Fruit fly (Drosophila melanogaster) whole organism, embryonic: ENCODE results near the gene CG46467.

Experiments
- Abd-B ChIP-seq: fragments of 200-800 bp; sonication (Bioruptor generic); optimal IDR thresholded peaks from 2 replicates; lab custom pipeline; 2018; ENCODE audit warnings: missing biosample characterization, mild to moderate bottlenecking, missing genetic modification characterization, moderate library complexity
- B-H1 ChIP-seq: fragments of 200-800 bp; sonication (Bioruptor generic); IDR thresholded peaks from 3 replicates; pipeline ENCODE4 v1.3.6; 2022; ENCODE audit warnings: missing biosample characterization, missing genetic modification characterization
- B-H2 ChIP-seq: fragments of 200-800 bp; sonication (Bioruptor generic); optimal IDR thresholded peaks from 2 replicates; lab custom pipeline; 2018; ENCODE audit warnings: missing biosample characterization, mild to moderate bottlenecking, missing genetic modification characterization
- Blimp-1 ChIP-seq: fragments of 200-800 bp; sonication (Bioruptor generic); optimal IDR thresholded peaks from 3 replicates; lab custom pipeline; 2018; ENCODE audit warnings: missing biosample characterization, missing genetic modification characterization, mild to moderate bottlenecking, moderate library complexity, missing genetic modification reagents
- CG10654 ChIP-seq: fragments of 200-800 bp; sonication (Bioruptor generic); optimal IDR thresholded peaks from 2 replicates; lab custom pipeline; 2016; ENCODE audit warnings: missing biosample characterization, missing genetic modification characterization
- CG14441 ChIP-seq: fragments of 200-800 bp; sonication (Bioruptor generic); IDR thresholded peaks from 2 replicates; pipeline ENCODE4 v1.3.6; 2022; ENCODE audit warnings: missing biosample characterization, missing genetic modification characterization
- CG15479 ChIP-seq: fragments of 200-800 bp; sonication (Bioruptor generic); optimal IDR thresholded peaks from 3 replicates; lab custom pipeline; 2019; ENCODE audit warnings: missing biosample characterization, mild to moderate bottlenecking, missing genetic modification characterization, moderate library complexity
- CG16815 ChIP-seq: fragments of 200-800 bp; sonication (Bioruptor generic); optimal IDR thresholded peaks from 3 replicates; lab custom pipeline; 2017; ENCODE audit warnings: missing biosample characterization, mild to moderate bottlenecking, missing genetic modification characterization
- CG18011 ChIP-seq: fragments of 200-800 bp; sonication (Bioruptor generic); optimal IDR thresholded peaks from 2 replicates; lab custom pipeline; 2017; ENCODE audit warnings: missing biosample characterization, missing genetic modification characterization, mild to moderate bottlenecking, moderate library complexity, missing genotype
- CG18764 ChIP-seq: fragments of 200-800 bp; sonication (Bioruptor generic); optimal IDR thresholded peaks from 3 replicates; lab custom pipeline; 2016; ENCODE audit warnings: missing biosample characterization, missing genetic modification characterization
- CG2202 ChIP-seq: fragments of 200-800 bp; sonication (Bioruptor generic); optimal IDR thresholded peaks from 2 replicates; lab custom pipeline; 2018; ENCODE audit warnings: missing biosample characterization, mild to moderate bottlenecking, missing genetic modification characterization
- CG3163 ChIP-seq: fragments of 200-800 bp; sonication (Bioruptor generic); optimal IDR thresholded peaks from 3 replicates; lab custom pipeline; 2016; ENCODE audit warnings: missing biosample characterization, missing genetic modification characterization
- CG32532 ChIP-seq: fragments of 200-800 bp; sonication (Bioruptor generic); IDR thresholded peaks from 2 replicates; pipeline ENCODE4 v1.3.6; 2022; ENCODE audit warnings: missing biosample characterization, missing genetic modification characterization
- CG3995 ChIP-seq: fragments of 200-800 bp; sonication (Bioruptor generic); optimal IDR thresholded peaks from 3 replicates; lab custom pipeline; 2016; ENCODE audit warnings: missing biosample characterization, missing genetic modification characterization
- CG42726 ChIP-seq: fragments of 200-800 bp; sonication (Bioruptor generic); IDR thresholded peaks from 2 replicates; pipeline ENCODE4 v1.3.6; 2022; ENCODE audit warnings: missing biosample characterization, missing genetic modification characterization; ENCODE audit not compliant: partially characterized antibody
- CG43689 ChIP-seq: fragments of 200-800 bp; sonication (Bioruptor generic); IDR thresholded peaks from 2 replicates; pipeline ENCODE4 v1.3.6; 2022; ENCODE audit warnings: missing biosample characterization, missing genetic modification characterization
- CG5245 ChIP-seq: fragments of 200-800 bp; sonication (Bioruptor generic); optimal IDR thresholded peaks from 3 replicates; lab custom pipeline; 2016; ENCODE audit warnings: missing biosample characterization, missing genetic modification characterization
- CG6683 ChIP-seq: fragments of 200-800 bp; sonication (Bioruptor generic); optimal IDR thresholded peaks from 2 replicates; lab custom pipeline; 2017; ENCODE audit warnings: missing biosample characterization, mild to moderate bottlenecking, missing genetic modification characterization, missing genetic modification reagents
- CG7786 ChIP-seq: fragments of 200-800 bp; sonication (Bioruptor generic); optimal IDR thresholded peaks from 2 replicates; lab custom pipeline; 2016; ENCODE audit warnings: missing biosample characterization, missing genetic modification characterization
- CG7987 ChIP-seq: fragments of 200-800 bp; sonication (Bioruptor generic); optimal IDR thresholded peaks from 2 replicates; lab custom pipeline; 2018; ENCODE audit warnings: missing biosample characterization, mild to moderate bottlenecking, missing genetic modification characterization, moderate library complexity
- CG8359 ChIP-seq: fragments of 200-800 bp; sonication (Bioruptor generic); optimal IDR thresholded peaks from 2 replicates; lab custom pipeline; 2017; ENCODE audit warnings: missing biosample characterization, mild to moderate bottlenecking, missing genetic modification characterization, borderline replicate concordance
- CG9727 ChIP-seq: fragments of 200-800 bp; sonication (Bioruptor generic); optimal IDR thresholded peaks from 3 replicates; lab custom pipeline; 2017; ENCODE audit warnings: missing biosample characterization, mild to moderate bottlenecking, missing genetic modification characterization
- CG9932 ChIP-seq: fragments of 200-800 bp; sonication (Bioruptor generic); IDR thresholded peaks from 2 replicates; pipeline ENCODE4 v1.3.6; 2022; ENCODE audit warnings: missing biosample characterization, missing genetic modification characterization
- Doc2 ChIP-seq: fragments of 200-800 bp; sonication (Bioruptor generic); IDR thresholded peaks from 2 replicates; pipeline ENCODE4 v1.3.6; 2022; ENCODE audit warnings: missing biosample characterization, missing genetic modification characterization
- Dp ChIP-seq: fragments of 200-800 bp; sonication (Bioruptor generic); optimal IDR thresholded peaks from 2 replicates; lab custom pipeline; 2018; ENCODE audit warnings: missing biosample characterization, mild to moderate bottlenecking, missing genetic modification characterization, moderate library complexity
- Fer3 ChIP-seq: fragments of 200-800 bp; sonication (Bioruptor generic); optimal IDR thresholded peaks from 2 replicates; lab custom pipeline; 2018; ENCODE audit warnings: missing biosample characterization, mild to moderate bottlenecking, missing genetic modification characterization, moderate library complexity
- Hand ChIP-seq: fragments of 200-800 bp; sonication (Bioruptor generic); optimal IDR thresholded peaks from 2 replicates; lab custom pipeline; 2017; ENCODE audit warnings: mild to moderate bottlenecking, missing biosample characterization, missing genetic modification reagents, missing genetic modification characterization
- Lhr ChIP-seq: fragments of 200-800 bp; sonication (Bioruptor generic); optimal IDR thresholded peaks from 3 replicates; lab custom pipeline; 2017; ENCODE audit warnings: mild to moderate bottlenecking, missing biosample characterization, missing genetic modification reagents, missing genetic modification characterization
- MESR4 ChIP-seq: fragments of 200-800 bp; sonication (Bioruptor generic); optimal IDR thresholded peaks from 2 replicates; lab custom pipeline; 2018; ENCODE audit warnings: missing biosample characterization, mild to moderate bottlenecking, missing genetic modification characterization, moderate library complexity
- Med ChIP-seq: fragments of 200-800 bp; sonication (Bioruptor generic); peaks from one replicate; lab custom pipeline; 2016; ENCODE audit warnings: missing biosample characterization, missing genetic modification characterization, mild to moderate bottlenecking, inconsistent platforms, moderate library complexity
- NFAT ChIP-seq: fragments of 200-800 bp; sonication (Bioruptor generic); IDR thresholded peaks from 2 replicates; pipeline ENCODE4 v1.3.6; 2022; ENCODE audit warnings: missing biosample characterization, missing genetic modification characterization
- Optix ChIP-seq: fragments of 200-800 bp; sonication (Bioruptor generic); IDR thresholded peaks from 3 replicates; pipeline ENCODE4 v1.3.6; 2022; ENCODE audit warnings: missing biosample characterization, missing genetic modification characterization
- PHDP ChIP-seq: fragments of 200-800 bp; sonication (Bioruptor generic); optimal IDR thresholded peaks from 3 replicates; lab custom pipeline; 2018; ENCODE audit warnings: missing biosample characterization, mild to moderate bottlenecking, missing genetic modification characterization, moderate library complexity
- Xbp1 ChIP-seq: fragments of 200-800 bp; sonication (Bioruptor generic); optimal IDR thresholded peaks from 3 replicates; lab custom pipeline; 2016; ENCODE audit warnings: missing biosample characterization, mild to moderate bottlenecking, missing genetic modification characterization
- ase ChIP-seq: fragments of 200-800 bp; sonication (Bioruptor generic); IDR thresholded peaks from 3 replicates; pipeline ENCODE4 v1.3.6; 2022; ENCODE audit warnings: missing biosample characterization, missing genetic modification characterization
- ash1 ChIP-seq: fragments of 200-800 bp; sonication (Bioruptor generic); optimal IDR thresholded peaks from 2 replicates; lab custom pipeline; 2018; ENCODE audit warnings: missing biosample characterization, mild to moderate bottlenecking, missing genetic modification characterization
- az2 ChIP-seq: fragments of 200-800 bp; sonication (Bioruptor generic); optimal IDR thresholded peaks from 3 replicates; lab custom pipeline; 2016; ENCODE audit warnings: missing biosample characterization, missing genetic modification characterization
- bab2 ChIP-seq: fragments of 200-800 bp; sonication (Bioruptor generic); optimal IDR thresholded peaks from 2 replicates; lab custom pipeline; 2016; ENCODE audit warnings: missing biosample characterization, missing genetic modification characterization
- cato ChIP-seq: fragments of 200-800 bp; sonication (Bioruptor generic); optimal IDR thresholded peaks from 2 replicates; lab custom pipeline; 2016; ENCODE audit warnings: missing biosample characterization, missing genetic modification characterization, borderline replicate concordance
- cg ChIP-seq: fragments of 200-800 bp; sonication (Bioruptor generic); optimal IDR thresholded peaks from 3 replicates; lab custom pipeline; 2019; ENCODE audit warnings: missing biosample characterization, mild to moderate bottlenecking, missing genetic modification characterization, moderate library complexity
- fd3F ChIP-seq: fragments of 200-800 bp; sonication (Bioruptor generic); optimal IDR thresholded peaks from 2 replicates; lab custom pipeline; 2018; ENCODE audit warnings: missing biosample characterization, mild to moderate bottlenecking, missing genetic modification characterization, moderate library complexity
- inv ChIP-seq: fragments of 200-800 bp; sonication (Bioruptor generic); IDR thresholded peaks from 2 replicates; pipeline ENCODE4 v1.3.6; 2022; ENCODE audit warnings: missing biosample characterization, missing genetic modification characterization; ENCODE audit not compliant: partially characterized antibody
- jigr1 ChIP-seq: fragments of 200-800 bp; sonication (Bioruptor generic); IDR thresholded peaks from 3 replicates; pipeline ENCODE4 v1.3.6; 2022; ENCODE audit warnings: missing biosample characterization, missing genetic modification characterization
- lmd ChIP-seq: fragments of 200-800 bp; sonication (Bioruptor generic); IDR thresholded peaks from 2 replicates; pipeline ENCODE4 v1.3.6; 2022; ENCODE audit warnings: missing biosample characterization, missing genetic modification characterization
- lov ChIP-seq, 2 experiments: fragments of 200-800 bp in 1 of 2; fragments of >200 bp in 1 of 2; sonication (Bioruptor generic) in 1 of 2; IDR thresholded peaks in 1 of 2; optimal IDR thresholded peaks in 1 of 2; 2 replicates in 1 of 2; 3 replicates in 1 of 2; pipeline versions ENCODE4 v1.3.6 to Lab custom; 2017 to 2022; ENCODE audit warnings: missing biosample characterization in 1 of 2, missing genetic modification characterization in 1 of 2
- pfk ChIP-seq: fragments of 200-800 bp; sonication (Bioruptor generic); optimal IDR thresholded peaks from 2 replicates; lab custom pipeline; 2018; ENCODE audit warnings: missing biosample characterization, mild to moderate bottlenecking, missing genetic modification characterization, moderate library complexity
- run ChIP-seq: fragments of 200-800 bp; sonication (Bioruptor generic); optimal IDR thresholded peaks from 3 replicates; lab custom pipeline; 2018; ENCODE audit warnings: missing biosample characterization, mild to moderate bottlenecking, missing genetic modification characterization
- slp2 ChIP-seq: fragments of 200-800 bp; sonication (Bioruptor generic); optimal IDR thresholded peaks from 2 replicates; lab custom pipeline; 2016; ENCODE audit warnings: missing biosample characterization, missing genetic modification characterization
- unpg ChIP-seq: fragments of 200-800 bp; sonication (Bioruptor generic); optimal IDR thresholded peaks from 3 replicates; lab custom pipeline; 2018; ENCODE audit warnings: missing biosample characterization, mild to moderate bottlenecking, missing genetic modification characterization, moderate library complexity
- zf30C ChIP-seq: fragments of 200-800 bp; sonication (Bioruptor generic); optimal IDR thresholded peaks from 3 replicates; lab custom pipeline; 2018; ENCODE audit warnings: missing biosample characterization, mild to moderate bottlenecking, missing genetic modification characterization

The CG46467 gene

DNA sequence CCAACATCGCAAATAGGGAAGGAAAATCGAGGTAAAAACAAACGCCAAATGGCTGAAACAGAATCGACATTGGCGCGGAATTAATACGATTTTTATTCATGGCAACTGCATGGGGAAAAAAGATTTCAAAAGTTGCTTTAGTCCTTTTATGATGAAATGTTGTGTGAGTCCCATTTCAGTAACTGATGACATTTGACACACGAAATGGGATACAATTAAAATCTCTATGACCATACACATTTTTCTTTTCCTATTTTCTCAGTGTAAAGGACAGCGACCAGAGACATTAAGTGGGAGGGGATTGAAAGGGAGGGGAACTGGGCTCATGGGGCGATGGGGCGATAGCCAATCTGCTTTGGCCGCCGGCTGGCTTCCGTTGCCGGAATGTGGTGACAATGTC is 64.0 kb downstream of the CG46467 start (continued):
- TF ChIP-seq run (tag; lab: Kevin White, UChicago) (no peak), Hand (peak; percentile 45), Optix (GFP tag; lab: Robert Waterston, UW) (no peak), bab2 (GFP tag; lab: Kevin White, UChicago) (peak; percentile 48), CG2202 (tag; lab: Kevin White, UChicago) (no peak), CG7987 (GFP tag; lab: Kevin White, UChicago) (no peak), Med (GFP tag; lab: Kevin White, UChicago) (peak; percentile 92), fd3F (GFP tag; lab: Kevin White, UChicago) (peak; percentile 21), CG10654 (GFP tag; lab: Kevin White, UChicago) (no peak), CG9727 (GFP tag; lab: Kevin White, UChicago) (peak; percentile 31), B-H1 (GFP tag; lab: Robert Waterston, UW) (no peak), unpg (GFP tag; lab: Kevin White, UChicago) (peak; percentile 17), MESR4 (GFP tag; lab: Kevin White, UChicago) (no peak), cato (GFP tag; lab: Kevin White, UChicago) (no peak), CG14441 (GFP tag; lab: Robert Waterston, UW) (0 out of 2 replicates have a peak, but pooled peaks have one; percentile 44), cg (no peak), CG15479 (GFP tag; lab: Kevin White, UChicago) (no peak), Doc2 (GFP tag; lab: Robert Waterston, UW) (no peak), Dp (GFP tag; lab: Kevin White, UChicago) (no peak), Xbp1 (peak; percentile 5), CG3995 (GFP tag; lab: Kevin White, UChicago) (no peak), lmd (GFP tag; lab: Robert Waterston, UW) (peak; percentile 6; the same call in 1 of the 2 replicates), inv (GFP tag; lab: Robert Waterston, UW) (no peak), Blimp-1 (GFP tag; lab: Kevin White, UChicago) (peak; percentile 24), pfk (GFP tag; lab: Kevin White, UChicago) (no peak), CG16815 (no peak), CG43689 (GFP tag; lab: Robert Waterston, UW) (no peak), ash1 (GFP tag; lab: Kevin White, UChicago) (no peak), zf30C (no peak), Lhr (GFP tag; lab: Kevin White, UChicago) (no peak), Fer3 (tag; lab: Kevin White, UChicago) (peak; percentile 55), az2 (no peak), CG7786 (GFP tag; lab: Kevin White, UChicago) (peak; percentile 22), B-H2 (GFP tag; lab: Kevin White, UChicago) (no peak), jigr1 (no peak), ase (GFP tag; lab: Robert Waterston, UW) (no peak), CG3163 (GFP tag; lab: Kevin White, UChicago) (no peak), lov (optimal IDR thresholded peaks at IDR 0.05; lab: Kevin White, UChicago) (no peak), lov (GFP tag; IDR thresholded peaks at IDR 0.05; lab: Robert Waterston, UW) (no peak), CG18764 (GFP tag; lab: Kevin White, UChicago) (no peak), CG42726 (GFP tag; lab: Robert Waterston, UW) (no peak), CG18011 (no peak), CG9932 (peak; percentile 47; the same call in 1 of the 2 replicates), CG8359 (GFP tag; lab: Kevin White, UChicago) (no peak), PHDP (tag; lab: Kevin White, UChicago) (peak; percentile 33), CG6683 (GFP tag; lab: Kevin White, UChicago) (no peak), CG5245 (GFP tag; lab: Kevin White, UChicago) (no peak), NFAT (GFP tag; lab: Robert Waterston, UW) (no peak), slp2 (GFP tag; lab: Kevin White, UChicago) (no peak), Abd-B (GFP tag; lab: Kevin White, UChicago) (no peak), CG32532 (GFP tag; lab: Robert Waterston, UW) (peak; percentile 56; the same call in 1 of the 2 replicates)
